Fruit fly (Drosophila melanogaster): Measurements from ENCODE around the gene TyrRII.

DNA sequence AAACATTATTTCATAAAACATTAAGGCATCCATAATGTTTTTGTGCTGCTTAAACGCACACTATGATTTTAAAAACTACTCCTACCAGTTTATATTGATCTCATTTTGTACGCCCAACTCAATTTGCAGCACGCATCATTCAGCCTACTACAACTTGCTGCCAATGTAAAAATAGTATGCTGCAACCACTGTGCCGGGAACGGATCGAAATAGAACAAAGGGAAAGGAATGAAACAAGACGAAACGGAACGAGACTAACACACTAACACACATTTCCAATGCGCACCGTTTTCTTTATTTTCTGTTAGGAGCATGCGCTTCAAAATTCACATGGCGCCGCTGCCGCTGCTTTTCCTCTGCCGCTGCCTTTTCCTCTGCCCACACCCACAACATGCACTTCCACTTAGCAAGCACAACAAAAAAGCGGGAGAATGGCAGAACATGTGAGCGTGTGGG lies 40.6 kb downstream of the TyrRII start:
- TF ChIP-seq CTCF (optimal IDR thresholded peaks at IDR 0.05) (no peak), CG8478 (optimal IDR thresholded peaks at IDR 0.05) (no peak)
